Fruit fly (Drosophila melanogaster) whole organism, wandering third instar larva: ENCODE results near the gene Rbsn-5.

Source experiments
- Dfd ChIP-seq: fragments of >200 bp; optimal IDR thresholded peaks from 2 replicates; lab custom pipeline; 2017; ENCODE audit warnings: missing biosample characterization, missing genetic modification characterization
- HLH106 ChIP-seq: fragments of 200-800 bp; optimal IDR thresholded peaks from 3 replicates; lab custom pipeline; 2019; ENCODE audit warnings: missing biosample characterization, mild to moderate bottlenecking, missing genetic modification characterization, moderate library complexity
- Hr78 ChIP-seq: fragments of >200 bp; optimal IDR thresholded peaks from 2 replicates; lab custom pipeline; 2017; ENCODE audit warnings: missing biosample characterization, missing genetic modification characterization
- Sp1 ChIP-seq: fragments of 200-800 bp; sonication (Bioruptor generic); optimal IDR thresholded peaks from 3 replicates; lab custom pipeline; 2019; ENCODE audit warnings: missing biosample characterization, mild to moderate bottlenecking, missing genetic modification characterization, moderate library complexity
- foxo ChIP-seq, 2 experiments: fragments of 200-800 bp; sonication (Bioruptor generic); optimal IDR thresholded peaks; 2 replicates in 1 of 2; 3 replicates in 1 of 2; lab custom pipeline; 2016 to 2017; ENCODE audit warnings: missing biosample characterization in 2 of 2, missing genetic modification characterization in 2 of 2
- lola ChIP-seq: fragments of >200 bp; optimal IDR thresholded peaks from 2 replicates; lab custom pipeline; 2017; ENCODE audit warnings: missing biosample characterization, missing genetic modification characterization
- pan ChIP-seq: fragments of >200 bp; optimal IDR thresholded peaks from 2 replicates; lab custom pipeline; 2017
- psq ChIP-seq: fragments of 200-800 bp; sonication (Bioruptor generic); optimal IDR thresholded peaks from 3 replicates; lab custom pipeline; 2017; ENCODE audit warnings: missing biosample characterization, mild to moderate bottlenecking, missing genetic modification characterization, moderate library complexity

DNA sequence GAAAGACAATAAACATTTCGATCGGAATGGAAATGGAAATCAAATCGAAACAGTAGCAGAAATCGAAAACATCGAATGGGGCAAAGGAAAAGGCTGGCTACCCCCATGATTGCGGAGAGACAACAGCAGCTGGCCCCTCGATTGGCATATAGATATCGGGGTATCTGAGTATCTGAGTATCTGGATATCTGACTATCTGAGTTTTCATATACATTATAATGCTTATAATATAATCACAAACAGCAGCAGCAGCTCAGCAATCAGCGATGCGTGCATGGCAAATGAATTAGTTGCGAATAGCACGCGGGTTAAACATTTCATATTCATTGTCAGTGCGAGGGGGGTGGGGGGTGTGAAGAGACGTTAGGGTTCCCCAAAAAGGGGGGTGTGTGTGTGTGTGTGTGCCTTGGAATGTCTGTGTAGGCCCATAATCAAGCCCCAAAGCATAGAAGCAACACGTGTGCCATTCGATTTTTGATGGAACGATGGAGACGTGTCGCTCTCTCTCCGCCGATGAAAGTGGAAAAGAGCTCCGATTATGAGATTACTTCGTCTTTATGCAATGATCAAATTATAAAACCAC, 11.1 kb downstream of the Rbsn-5 start:
- TF ChIP-seq HLH106 (tag; lab: Kevin White, UChicago) (no peak), Hr78 (GFP tag; lab: Kevin White, UChicago) (no peak), lola (GFP tag; lab: Kevin White, UChicago) (no peak), foxo (GFP tag; optimal IDR thresholded peaks at IDR 0.05; lab: Kevin White, UChicago) (no peak), psq (GFP tag; lab: Kevin White, UChicago) (no peak), pan (lab: Kevin White, UChicago) (no peak), Sp1 (GFP tag; lab: Kevin White, UChicago) (no peak), Dfd (no peak)
